Fruit fly (Drosophila melanogaster): ENCODE data around the gene Ir100a.

Ir100a gene

DNA sequence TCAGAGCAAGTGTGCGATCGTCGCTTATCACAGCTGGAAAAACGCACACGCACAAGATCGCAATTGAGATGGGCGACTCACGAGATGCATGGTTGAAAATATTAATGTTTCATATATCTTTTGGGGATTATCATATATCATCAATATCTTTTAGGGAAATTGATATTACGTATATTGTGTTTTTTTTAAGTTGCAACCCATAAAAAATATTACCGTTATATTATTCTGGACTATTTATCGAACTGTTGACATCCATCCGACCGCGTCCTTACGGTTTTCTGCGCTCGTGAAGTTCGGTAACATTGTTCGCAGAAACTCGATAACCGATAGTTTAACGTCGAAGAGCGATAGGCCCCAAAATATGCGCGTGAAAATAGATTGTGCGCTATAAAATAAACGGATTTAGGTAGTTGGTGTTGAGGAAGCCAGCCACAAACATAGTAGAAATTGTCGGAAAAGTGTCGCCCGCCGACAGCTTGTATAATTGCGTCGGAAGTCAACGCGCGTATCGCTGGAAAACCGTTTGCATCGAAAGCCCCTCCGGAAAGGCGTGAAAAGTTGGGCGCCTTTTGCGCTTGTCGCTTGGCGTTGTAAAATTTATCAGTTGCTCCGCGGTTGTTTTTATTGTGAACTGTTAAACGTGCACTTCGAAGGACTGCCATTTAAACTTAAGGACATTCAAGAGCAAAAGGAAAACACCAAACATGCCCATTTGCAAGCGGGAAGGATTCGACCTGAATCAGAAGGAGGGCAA is 6.9 kb upstream of the Ir100a start, which contains the start of the genes Mccc1 and Acf (continued):
- TF ChIP-seq CG10267 (tag; optimal IDR thresholded peaks at IDR 0.05) = peak; percentile 52
- TF ChIP-seq ara (GFP tag; IDR thresholded peaks at IDR 0.05) = no peak
- peak; percentile 76 for TF ChIP-seq CG13287 (GFP tag; IDR thresholded peaks at IDR 0.05; ENCODE audit: partially characterized antibody)
- TF ChIP-seq sna (GFP tag; IDR thresholded peaks at IDR 0.05; ENCODE audit: partially characterized antibody) = peak; percentile 51; the same call in 1 of the 2 replicates
- TF ChIP-seq YL-1 (GFP tag; optimal IDR thresholded peaks at IDR 0.05) = peak; percentile 50
- 0 out of 4 replicates have a peak, but pooled peaks have one; percentile 6 for TF ChIP-seq Gug (GFP tag; IDR thresholded peaks at IDR 0.05)
- TF ChIP-seq Ets65A (GFP tag) = no peak
- TF ChIP-seq Scr (GFP tag; IDR thresholded peaks at IDR 0.05; ENCODE audit: partially characterized antibody) = peak; percentile 69
- TF ChIP-seq yki (optimal IDR thresholded peaks at IDR 0.05) = no peak
- TF ChIP-seq Med (GFP tag) = peak; percentile 86
- TF ChIP-seq tap (tag; optimal IDR thresholded peaks at IDR 0.05) = no peak
- TF ChIP-seq CG9932 (GFP tag; IDR thresholded peaks at IDR 0.05) = peak; percentile 45
- TF ChIP-seq mam (GFP tag; optimal IDR thresholded peaks at IDR 0.05) = peak; percentile 60
- TF ChIP-seq pho (GFP tag; optimal IDR thresholded peaks at IDR 0.05) = no peak
- peak; percentile 54 for TF ChIP-seq Ets97D (GFP tag; optimal IDR thresholded peaks at IDR 0.05)
- peak; percentile 53 for TF ChIP-seq CHES-1-like (GFP tag; optimal IDR thresholded peaks at IDR 0.05)
- no peak for TF ChIP-seq fd102C (GFP tag; optimal IDR thresholded peaks at IDR 0.05)
- peak; percentile 63 for TF ChIP-seq bbx (GFP tag; IDR thresholded peaks at IDR 0.05; ENCODE audit: partially characterized antibody)
- TF ChIP-seq Bteb2 (GFP tag; optimal IDR thresholded peaks at IDR 0.05) = peak; percentile 41
- TF ChIP-seq lilli (GFP tag; optimal IDR thresholded peaks at IDR 0.05) = peak; percentile 58
- TF ChIP-seq gro (GFP tag; optimal IDR thresholded peaks at IDR 0.05) = no peak
- no peak for TF ChIP-seq CG1647 (GFP tag; optimal IDR thresholded peaks at IDR 0.05)
- TF ChIP-seq Neu2 (GFP tag; optimal IDR thresholded peaks at IDR 0.05; ENCODE audit: borderline replicate concordance) = no peak
- no peak for TF ChIP-seq gsb (GFP tag; IDR thresholded peaks at IDR 0.05)
- no peak for TF ChIP-seq CG3065 (GFP tag; optimal IDR thresholded peaks at IDR 0.05)
- no peak for TF ChIP-seq CG15601 (tag; optimal IDR thresholded peaks at IDR 0.05)
- TF ChIP-seq pan (optimal IDR thresholded peaks at IDR 0.05) = no peak
- TF ChIP-seq pan (GFP tag; optimal IDR thresholded peaks at IDR 0.05 in 1 of 2, IDR thresholded peaks at IDR 0.05 in 1 of 2) = peak in 1 of 2 experiments; percentile 43
- TF ChIP-seq CG9797 (GFP tag; optimal IDR thresholded peaks at IDR 0.05) = peak; percentile 69
- peak; percentile 45; the same call in 1 of the 2 replicates for TF ChIP-seq wdn (GFP tag; IDR thresholded peaks at IDR 0.05)
- peak; percentile 55 for TF ChIP-seq CG17186 (GFP tag; optimal IDR thresholded peaks at IDR 0.05)
- TF ChIP-seq B-H2 (GFP tag; optimal IDR thresholded peaks at IDR 0.05) = no peak
- TF ChIP-seq CG3281 (GFP tag; optimal IDR thresholded peaks at IDR 0.05) = no peak
- no peak for TF ChIP-seq Jarid2 (GFP tag; optimal IDR thresholded peaks at IDR 0.05)
- TF ChIP-seq ems (GFP tag; optimal IDR thresholded peaks at IDR 0.05) = peak; percentile 33
- peak; percentile 18; the same call in 1 of the 3 replicates for TF ChIP-seq Aef1 (GFP tag; IDR thresholded peaks at IDR 0.05)
- TF ChIP-seq CG2120 (GFP tag; optimal IDR thresholded peaks at IDR 0.05) = peak; percentile 68
- TF ChIP-seq CG4854 (GFP tag; optimal IDR thresholded peaks at IDR 0.05) = no peak
- TF ChIP-seq CG7786 (GFP tag; optimal IDR thresholded peaks at IDR 0.05) = no peak
- no peak for TF ChIP-seq slou (GFP tag; optimal IDR thresholded peaks at IDR 0.05)
- peak; percentile 57 for TF ChIP-seq Ada2b (GFP tag; IDR thresholded peaks at IDR 0.05)
- TF ChIP-seq CG12236 (GFP tag; optimal IDR thresholded peaks at IDR 0.05) = peak; percentile 25
- TF ChIP-seq CG18619 (GFP tag; optimal IDR thresholded peaks at IDR 0.05) = no peak
- no peak for TF ChIP-seq CG12219 (GFP tag; optimal IDR thresholded peaks at IDR 0.05)
- TF ChIP-seq CG10654 (GFP tag; optimal IDR thresholded peaks at IDR 0.05) = no peak
- TF ChIP-seq CG30403 (GFP tag; optimal IDR thresholded peaks at IDR 0.05) = peak; percentile 65
- TF ChIP-seq CG16863 (GFP tag; optimal IDR thresholded peaks at IDR 0.05) = peak; percentile 29
- TF ChIP-seq hbn (GFP tag; IDR thresholded peaks at IDR 0.05; ENCODE audit: partially characterized antibody) = peak; percentile 64
- peak; percentile 0 for TF ChIP-seq CG12942 (GFP tag; optimal IDR thresholded peaks at IDR 0.05)
- TF ChIP-seq CG15514 (GFP tag; optimal IDR thresholded peaks at IDR 0.05) = peak; percentile 89

Data from whole organism, embryonic.